Fruit fly (Drosophila melanogaster) whole organism, embryonic: ENCODE data around the gene CG42393.

Source experiments
- Bgb ChIP-seq: fragments of 200-800 bp; sonication (Bioruptor generic); IDR thresholded peaks from 2 replicates; pipeline ENCODE4 v1.3.6; 2022; ENCODE audit warnings: missing biosample characterization, missing genetic modification characterization; ENCODE audit not compliant: partially characterized antibody
- CG10321 ChIP-seq: fragments of 200-800 bp; sonication (Bioruptor generic); IDR thresholded peaks from 2 replicates; pipeline ENCODE4 v1.3.6; 2022; ENCODE audit warnings: missing biosample characterization, missing genetic modification characterization
- CG10543 ChIP-seq: fragments of 200-800 bp; sonication (Bioruptor generic); optimal IDR thresholded peaks from 3 replicates; lab custom pipeline; 2017; ENCODE audit warnings: missing biosample characterization, mild to moderate bottlenecking, missing genetic modification characterization, moderate library complexity
- CG11247 ChIP-seq: fragments of 200-800 bp; sonication (Bioruptor generic); IDR thresholded peaks from 2 replicates; pipeline ENCODE4 v1.3.6; 2022; ENCODE audit warnings: missing biosample characterization, missing genetic modification characterization
- CG12155 ChIP-seq: fragments of 200-800 bp; sonication (Bioruptor generic); optimal IDR thresholded peaks from 3 replicates; lab custom pipeline; 2016; ENCODE audit warnings: missing biosample characterization, missing genetic modification characterization
- CG12744 ChIP-seq: fragments of 200-800 bp; sonication (Bioruptor generic); optimal IDR thresholded peaks from 2 replicates; lab custom pipeline; 2016; ENCODE audit warnings: missing biosample characterization, missing genetic modification characterization
- CG13894 ChIP-seq: fragments of 200-800 bp; sonication (Bioruptor generic); optimal IDR thresholded peaks from 3 replicates; lab custom pipeline; 2018; ENCODE audit warnings: missing biosample characterization, mild to moderate bottlenecking, missing genetic modification characterization, moderate library complexity
- CG15269 ChIP-seq: fragments of 200-800 bp; sonication (Bioruptor generic); optimal IDR thresholded peaks from 2 replicates; lab custom pipeline; 2018; ENCODE audit warnings: missing biosample characterization, mild to moderate bottlenecking, missing genetic modification characterization, moderate library complexity
- CG15479 ChIP-seq: fragments of 200-800 bp; sonication (Bioruptor generic); optimal IDR thresholded peaks from 3 replicates; lab custom pipeline; 2019; ENCODE audit warnings: missing biosample characterization, mild to moderate bottlenecking, missing genetic modification characterization, moderate library complexity
- CG1603 ChIP-seq: fragments of 200-800 bp; sonication (Bioruptor generic); optimal IDR thresholded peaks from 2 replicates; lab custom pipeline; 2019; ENCODE audit warnings: missing biosample characterization, mild to moderate bottlenecking, missing genetic modification characterization, moderate library complexity
- CG17328 ChIP-seq: fragments of 200-800 bp; sonication (Bioruptor generic); IDR thresholded peaks from 2 replicates; pipeline ENCODE4 v1.3.6; 2022; ENCODE audit warnings: missing biosample characterization, missing genetic modification characterization
- CG17359 ChIP-seq: fragments of 200-800 bp; sonication (Bioruptor generic); optimal IDR thresholded peaks from 3 replicates; lab custom pipeline; 2018; ENCODE audit warnings: missing biosample characterization, mild to moderate bottlenecking, missing genetic modification characterization, moderate library complexity
- CG17612 ChIP-seq: fragments of 200-800 bp; sonication (Bioruptor generic); IDR thresholded peaks from 2 replicates; pipeline ENCODE4 v1.3.6; 2022; ENCODE audit warnings: missing biosample characterization, missing genetic modification characterization
- CG2199 ChIP-seq: fragments of 200-800 bp; sonication (Bioruptor generic); IDR thresholded peaks from 3 replicates; pipeline ENCODE4 v1.3.6; 2022; ENCODE audit warnings: missing biosample characterization, missing genetic modification characterization
- CG31388 ChIP-seq: fragments of 200-800 bp; sonication (Bioruptor generic); optimal IDR thresholded peaks from 2 replicates; lab custom pipeline; 2016; ENCODE audit warnings: missing biosample characterization, missing genetic modification characterization
- CG34422 ChIP-seq: fragments of 200-800 bp; sonication (Bioruptor generic); IDR thresholded peaks from 3 replicates; pipeline ENCODE4 v1.3.6; 2022; ENCODE audit warnings: missing biosample characterization, missing genetic modification characterization
- CG3726 ChIP-seq: fragments of 200-800 bp; sonication (Bioruptor generic); IDR thresholded peaks from 3 replicates; pipeline ENCODE4, ENCODE4 v1.3.6; 2022; ENCODE audit warnings: missing biosample characterization, missing genetic modification characterization
- CG5953 ChIP-seq: fragments of 200-800 bp; sonication (Bioruptor generic); IDR thresholded peaks from 2 replicates; pipeline ENCODE4 v1.3.6; 2022; ENCODE audit warnings: missing biosample characterization, missing genetic modification characterization
- D ChIP-seq, 2 experiments: fragments of 200-800 bp in 1 of 2; fragments of >200 bp in 1 of 2; sonication (Bioruptor generic) in 1 of 2; optimal IDR thresholded peaks; 2 replicates in 1 of 2; 3 replicates in 1 of 2; lab custom pipeline; 2017; ENCODE audit warnings: mild to moderate bottlenecking in 1 of 2, missing biosample characterization in 1 of 2, missing genetic modification characterization in 1 of 2, missing genetic modification reagents in 1 of 2
- Deaf1 ChIP-seq: fragments of 200-800 bp; optimal IDR thresholded peaks from 3 replicates; lab custom pipeline; 2019; ENCODE audit warnings: missing biosample characterization, mild to moderate bottlenecking, missing genetic modification characterization, moderate library complexity
- Doc2 ChIP-seq: fragments of 200-800 bp; sonication (Bioruptor generic); IDR thresholded peaks from 2 replicates; pipeline ENCODE4 v1.3.6; 2022; ENCODE audit warnings: missing biosample characterization, missing genetic modification characterization
- Drgx ChIP-seq: fragments of 200-800 bp; sonication (Bioruptor generic); IDR thresholded peaks from 2 replicates; pipeline ENCODE4 v1.3.6; 2022; ENCODE audit warnings: missing biosample characterization, missing genetic modification characterization
- Elba2 ChIP-seq: fragments of 200-800 bp; sonication (Bioruptor generic); optimal IDR thresholded peaks from 3 replicates; lab custom pipeline; 2016; ENCODE audit warnings: missing biosample characterization, missing genetic modification characterization
- Hmx ChIP-seq: fragments of 200-800 bp; sonication (Bioruptor generic); optimal IDR thresholded peaks from 2 replicates; lab custom pipeline; 2016; ENCODE audit warnings: missing biosample characterization, missing genetic modification characterization
- Hr3 ChIP-seq: fragments of 200-800 bp; sonication (Bioruptor generic); optimal IDR thresholded peaks from 3 replicates; lab custom pipeline; 2016; ENCODE audit warnings: missing biosample characterization, missing genetic modification characterization
- Lhr ChIP-seq: fragments of 200-800 bp; sonication (Bioruptor generic); optimal IDR thresholded peaks from 3 replicates; lab custom pipeline; 2017; ENCODE audit warnings: mild to moderate bottlenecking, missing biosample characterization, missing genetic modification reagents, missing genetic modification characterization
- MBD-R2 ChIP-seq: fragments of 200-800 bp; sonication (Bioruptor generic); IDR thresholded peaks from 2 replicates; pipeline ENCODE4 v1.3.6; 2022; ENCODE audit warnings: missing biosample characterization, missing genetic modification characterization
- Nf-YA ChIP-seq: fragments of 200-800 bp; sonication (Bioruptor generic); IDR thresholded peaks from 2 replicates; pipeline ENCODE4 v1.3.6; 2022; ENCODE audit warnings: missing biosample characterization, missing genetic modification characterization
- Oli ChIP-seq: fragments of 200-800 bp; sonication (Bioruptor generic); optimal IDR thresholded peaks from 2 replicates; lab custom pipeline; 2018; ENCODE audit warnings: missing biosample characterization, mild to moderate bottlenecking, missing genetic modification characterization, moderate library complexity
- Side ChIP-seq: fragments of 200-800 bp; sonication (Bioruptor generic); optimal IDR thresholded peaks from 2 replicates; lab custom pipeline; 2016; ENCODE audit warnings: missing biosample characterization, missing genetic modification characterization
- Sox100B ChIP-seq: fragments of 200-800 bp; sonication (Bioruptor generic); optimal IDR thresholded peaks from 3 replicates; lab custom pipeline; 2018; ENCODE audit warnings: missing biosample characterization, mild to moderate bottlenecking, missing genetic modification characterization
- Spps ChIP-seq: fragments of 200-800 bp; sonication (Bioruptor generic); optimal IDR thresholded peaks from 2 replicates; lab custom pipeline; 2018; ENCODE audit warnings: missing biosample characterization, mild to moderate bottlenecking, missing genetic modification characterization
- bsh ChIP-seq, 2 experiments: fragments of 200-800 bp; sonication (Bioruptor generic); optimal IDR thresholded peaks; 2 replicates each; lab custom pipeline; 2017 to 2018; ENCODE audit warnings: mild to moderate bottlenecking in 2 of 2, missing biosample characterization in 2 of 2, missing genetic modification characterization in 2 of 2, moderate library complexity in 1 of 2
- chif ChIP-seq, 2 experiments: fragments of 200-800 bp; sonication (Bioruptor generic); optimal IDR thresholded peaks; 3 replicates each; lab custom pipeline; 2016; ENCODE audit warnings: missing biosample characterization in 2 of 2, missing genetic modification characterization in 2 of 2
- chinmo ChIP-seq: fragments of 200-800 bp; sonication (Bioruptor generic); IDR thresholded peaks from 4 replicates; pipeline ENCODE4 v1.3.6; 2022; ENCODE audit warnings: missing biosample characterization, missing genetic modification characterization; ENCODE audit not compliant: partially characterized antibody
- ems ChIP-seq: fragments of 200-800 bp; sonication (Bioruptor generic); optimal IDR thresholded peaks from 3 replicates; lab custom pipeline; 2016; ENCODE audit warnings: missing biosample characterization, missing genetic modification characterization
- fd64A ChIP-seq: fragments of 200-800 bp; sonication (Bioruptor generic); optimal IDR thresholded peaks from 3 replicates; lab custom pipeline; 2018; ENCODE audit warnings: missing biosample characterization, mild to moderate bottlenecking, missing genetic modification characterization
- hb ChIP-seq: fragments of 200-800 bp; sonication (Bioruptor generic); IDR thresholded peaks from 3 replicates; pipeline ENCODE4 v1.3.6; 2022; ENCODE audit warnings: missing biosample characterization, missing genetic modification characterization; ENCODE audit not compliant: partially characterized antibody
- jumu ChIP-seq: fragments of 200-800 bp; sonication (Bioruptor generic); optimal IDR thresholded peaks from 3 replicates; lab custom pipeline; 2016; ENCODE audit warnings: missing biosample characterization, missing genetic modification characterization
- kay ChIP-seq: fragments of 200-800 bp; sonication (Bioruptor generic); optimal IDR thresholded peaks from 2 replicates; lab custom pipeline; 2016; ENCODE audit warnings: missing biosample characterization, missing genetic modification characterization
- lbe ChIP-seq: fragments of 200-800 bp; sonication (Bioruptor generic); optimal IDR thresholded peaks from 2 replicates; lab custom pipeline; 2016; ENCODE audit warnings: missing biosample characterization, mild to moderate bottlenecking, missing genetic modification characterization
- nom ChIP-seq: fragments of 200-800 bp; sonication (Bioruptor generic); optimal IDR thresholded peaks from 2 replicates; lab custom pipeline; 2017; ENCODE audit warnings: missing biosample characterization, missing genetic modification characterization, mild to moderate bottlenecking, moderate library complexity, missing genetic modification reagents
- sima ChIP-seq: fragments of 200-800 bp; sonication (Bioruptor generic); optimal IDR thresholded peaks from 2 replicates; lab custom pipeline; 2016; ENCODE audit warnings: missing biosample characterization, missing genetic modification characterization
- sna ChIP-seq: fragments of 200-800 bp; sonication (Bioruptor generic); IDR thresholded peaks from 2 replicates; pipeline ENCODE4 v1.3.6; 2022; ENCODE audit warnings: missing biosample characterization, missing genetic modification characterization; ENCODE audit not compliant: partially characterized antibody
- tll ChIP-seq, 2 experiments: fragments of 200-800 bp in 1 of 2; fragments of >200 bp in 1 of 2; sonication (Bioruptor generic) in 1 of 2; optimal IDR thresholded peaks; 2 replicates each; lab custom pipeline; 2017 to 2019; ENCODE audit warnings: missing biosample characterization in 2 of 2, missing genetic modification characterization in 2 of 2, mild to moderate bottlenecking in 1 of 2, moderate library complexity in 1 of 2
- unpg ChIP-seq: fragments of 200-800 bp; sonication (Bioruptor generic); optimal IDR thresholded peaks from 3 replicates; lab custom pipeline; 2018; ENCODE audit warnings: missing biosample characterization, mild to moderate bottlenecking, missing genetic modification characterization, moderate library complexity
- wor ChIP-seq: fragments of 200-800 bp; sonication (Bioruptor generic); IDR thresholded peaks from 2 replicates; pipeline ENCODE4 v1.3.6; 2022; ENCODE audit warnings: missing biosample characterization, missing genetic modification characterization
- zfh1 ChIP-seq: fragments of 200-800 bp; sonication (Bioruptor generic); IDR thresholded peaks from 3 replicates; pipeline ENCODE4 v1.3.6; 2022; ENCODE audit warnings: missing biosample characterization, missing genetic modification characterization

Gene CG42393

dm6 chr3L:18012775-18013174 lies 29.8 kb upstream of the CG42393 start (continued):
- TF ChIP-seq CG34422 (no peak), CG12155 (GFP tag; lab: Kevin White, UChicago) (no peak), Bgb (GFP tag; lab: Robert Waterston, UW) (no peak), hb (GFP tag; lab: Robert Waterston, UW) (no peak), chinmo (GFP tag; lab: Robert Waterston, UW) (no peak), Elba2 (GFP tag; lab: Kevin White, UChicago) (no peak), D (optimal IDR thresholded peaks at IDR 0.05; lab: Kevin White, UChicago) (peak; percentile 56), D (GFP tag; optimal IDR thresholded peaks at IDR 0.05; lab: Kevin White, UChicago) (no peak), CG10543 (GFP tag; lab: Kevin White, UChicago) (no peak), zfh1 (GFP tag; lab: Robert Waterston, UW) (no peak)

dm6 chr3L:18013186-18013921 lies 29.2 kb upstream of the CG42393 start:
- no peak for TF ChIP-seq fd64A (GFP tag; lab: Kevin White, UChicago)
- no peak for TF ChIP-seq chif (GFP tag; optimal IDR thresholded peaks at IDR 0.05; lab: Kevin White, UChicago)
- TF ChIP-seq unpg (GFP tag; lab: Kevin White, UChicago), result no peak
- peak in 1 of 2 experiments; percentile 22 for TF ChIP-seq bsh (GFP tag; optimal IDR thresholded peaks at IDR 0.05; lab: Kevin White, UChicago)
- TF ChIP-seq nom (GFP tag; lab: Kevin White, UChicago), result peak; percentile 70
- no peak for TF ChIP-seq Hmx (GFP tag; lab: Kevin White, UChicago)
- TF ChIP-seq Deaf1 (tag; lab: Kevin White, UChicago), result peak; percentile 51
- no peak for TF ChIP-seq CG1603 (tag; lab: Kevin White, UChicago)
- no peak for TF ChIP-seq CG5953 (GFP tag; lab: Robert Waterston, UW)
- no peak for TF ChIP-seq Spps (tag; lab: Kevin White, UChicago)
- no peak for TF ChIP-seq jumu
- TF ChIP-seq CG31388 (GFP tag; lab: Kevin White, UChicago), result no peak
- TF ChIP-seq ems, result no peak
- no peak for TF ChIP-seq CG11247 (GFP tag; lab: Robert Waterston, UW)
- TF ChIP-seq Sox100B (GFP tag; lab: Kevin White, UChicago), result no peak
- no peak for TF ChIP-seq Side (GFP tag; lab: Kevin White, UChicago)
- TF ChIP-seq CG2199, result no peak
- peak; percentile 31; the same call in 1 of the 2 replicates for TF ChIP-seq Drgx
- TF ChIP-seq Lhr (GFP tag; lab: Kevin White, UChicago), result no peak
- TF ChIP-seq CG3726 (GFP tag; lab: Robert Waterston, UW), result no peak
- no peak for TF ChIP-seq CG15269 (tag; lab: Kevin White, UChicago)
- no peak for TF ChIP-seq wor
- TF ChIP-seq Nf-YA, result no peak
- TF ChIP-seq CG12744 (GFP tag; lab: Kevin White, UChicago), result no peak
- TF ChIP-seq Oli, result no peak
- no peak for TF ChIP-seq CG10321 (GFP tag; lab: Robert Waterston, UW)
- TF ChIP-seq MBD-R2 (GFP tag; lab: Robert Waterston, UW), result no peak
- no peak for TF ChIP-seq CG17328 (GFP tag; lab: Robert Waterston, UW)
- TF ChIP-seq Hr3 (GFP tag; lab: Kevin White, UChicago), result no peak
- no peak for TF ChIP-seq Doc2 (GFP tag; lab: Robert Waterston, UW)
- no peak for TF ChIP-seq sna (GFP tag; lab: Robert Waterston, UW)
- TF ChIP-seq CG17612 (GFP tag; lab: Robert Waterston, UW), result no peak
- TF ChIP-seq tll (GFP tag; optimal IDR thresholded peaks at IDR 0.05; lab: Kevin White, UChicago), result peak in 1 of 2 experiments; percentile 6
- TF ChIP-seq lbe (GFP tag; lab: Kevin White, UChicago), result peak; percentile 46
- no peak for TF ChIP-seq CG13894 (tag; lab: Kevin White, UChicago)
- no peak for TF ChIP-seq sima
- peak; percentile 8 for TF ChIP-seq CG15479
- peak; percentile 26 for TF ChIP-seq CG17359 (tag; lab: Kevin White, UChicago)
- TF ChIP-seq kay (GFP tag; lab: Kevin White, UChicago), result no peak
